Worm (Caenorhabditis elegans) whole organism, L3 larva: Measurements from ENCODE around the gene ceh-76.
A peak's percentile ranks its signal among the peaks of the same experiment; 100 is the strongest.

Experiments used
- aly-2 ChIP-seq: fragments of 150-350 bp; optimal IDR thresholded peaks from 2 replicates; lab custom pipeline; 2014; ENCODE audit warnings: missing biosample characterization, missing genetic modification characterization
- ceh-28 ChIP-seq: fragments of 150-350 bp; optimal IDR thresholded peaks from 2 replicates; lab custom pipeline; 2014; ENCODE audit warnings: missing biosample characterization, missing genetic modification reagents, missing genetic modification characterization
- ceh-82 ChIP-seq: fragments of 150-350 bp; optimal IDR thresholded peaks from 2 replicates; lab custom pipeline; 2014; ENCODE audit warnings: missing biosample characterization, missing genetic modification characterization
- ceh-9 ChIP-seq: sonication (generic microtip); optimal IDR thresholded peaks from 2 replicates; lab custom pipeline; 2018; ENCODE audit warnings: missing biosample characterization, missing genetic modification characterization
- daf-12 ChIP-seq: fragments of 150-350 bp; optimal IDR thresholded peaks from 2 replicates; lab custom pipeline; 2014; ENCODE audit warnings: missing biosample characterization, missing genetic modification reagents, missing genetic modification characterization
- elt-2 ChIP-seq: sonication (generic microtip); optimal IDR thresholded peaks from 2 replicates; lab custom pipeline; 2016; ENCODE audit warnings: missing genetic modification reagents, mild to moderate bottlenecking, missing genetic modification characterization, missing compliant biosample characterization
- fos-1 ChIP-seq: fragments of 150-350 bp; optimal IDR thresholded peaks from 2 replicates; lab custom pipeline; 2014; ENCODE audit warnings: missing biosample characterization, missing genetic modification characterization
- jun-1 ChIP-seq: fragments of 150-350 bp; optimal IDR thresholded peaks from 2 replicates; lab custom pipeline; 2014; ENCODE audit warnings: missing biosample characterization, missing genetic modification reagents, missing genetic modification characterization
- nhr-11 ChIP-seq: fragments of 150-350 bp; optimal IDR thresholded peaks from 2 replicates; lab custom pipeline; 2014; ENCODE audit warnings: missing biosample characterization, missing genetic modification characterization
- nhr-76 ChIP-seq: fragments of 150-350 bp; sonication (generic microtip); optimal IDR thresholded peaks from 5 replicates; lab custom pipeline; 2014; ENCODE audit warnings: missing biosample characterization, missing genetic modification characterization
- skn-1 ChIP-seq: fragments of 150-350 bp; optimal IDR thresholded peaks from 2 replicates; lab custom pipeline; 2014; ENCODE audit warnings: missing biosample characterization, missing genetic modification characterization
- snpc-4 ChIP-seq: fragments of 150-350 bp; optimal IDR thresholded peaks from 2 replicates; lab custom pipeline; 2014; ENCODE audit warnings: missing biosample characterization, missing genetic modification characterization
- unc-62 ChIP-seq: fragments of 150-350 bp; sonication (generic microtip); optimal IDR thresholded peaks from 4 replicates; lab custom pipeline; 2014; ENCODE audit warnings: missing biosample characterization, missing genetic modification reagents, missing genetic modification characterization
- ztf-11 ChIP-seq: fragments of 150-350 bp; optimal IDR thresholded peaks from 2 replicates; lab custom pipeline; 2014; ENCODE audit warnings: missing biosample characterization, missing genetic modification characterization

DNA sequence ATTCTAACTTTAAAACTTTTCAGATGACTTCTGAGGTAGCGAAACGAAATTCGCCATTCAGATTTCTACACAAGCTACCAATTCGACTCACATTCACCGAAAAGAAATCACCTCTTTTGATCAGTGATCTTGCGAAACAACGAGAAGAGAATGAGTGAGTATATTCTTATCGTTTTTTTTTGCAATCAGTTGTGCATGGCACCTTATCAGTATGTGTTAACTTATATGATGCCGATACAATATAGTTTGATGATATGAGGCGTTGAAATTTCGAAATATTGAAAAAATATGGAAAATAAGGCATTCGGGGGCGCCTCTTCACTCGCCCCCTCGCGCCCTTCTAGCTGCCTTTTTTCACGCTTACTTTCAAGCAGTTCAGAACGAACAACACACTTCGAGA is 23.5 kb upstream of the ceh-76 start:
- TF ChIP-seq skn-1 (tag; lab: Kevin White, UChicago) = no peak
- no peak for TF ChIP-seq daf-12 (tag; lab: Kevin White, UChicago)
- TF ChIP-seq unc-62 (GFP tag; lab: Kevin White, UChicago) = no peak
- no peak for TF ChIP-seq ceh-82
- TF ChIP-seq fos-1 = no peak
- no peak for TF ChIP-seq ceh-28
- TF ChIP-seq nhr-76 (tag; lab: Kevin White, UChicago) = no peak
- TF ChIP-seq aly-2 = no peak
- peak; percentile 6 for TF ChIP-seq jun-1 (tag; lab: Kevin White, UChicago)
- peak; percentile 96 for TF ChIP-seq elt-2 (tag; lab: Kevin White, UChicago)
- TF ChIP-seq ceh-9 = no peak
- no peak for TF ChIP-seq snpc-4 (tag; lab: Kevin White, UChicago)
- TF ChIP-seq nhr-11 (tag; lab: Kevin White, UChicago) = no peak
- no peak for TF ChIP-seq ztf-11 (tag; lab: Kevin White, UChicago)
